Worm (Caenorhabditis elegans) whole organism, young adult: ENCODE data around the gene C14A4.12.

Experiments
- B0035.1 ChIP-seq: sonication (generic microtip); optimal IDR thresholded peaks from 2 replicates; lab custom pipeline; 2016; ENCODE audit warnings: missing genetic modification characterization, mild to moderate bottlenecking, missing compliant biosample characterization, missing genotype, missing genetic modification reagents
- B0336.3 ChIP-seq: fragments of 200-800 bp; sonication (Bioruptor generic); IDR thresholded peaks from 2 replicates; pipeline ENCODE4 v1.3.6; 2022; ENCODE audit warnings: missing genetic modification characterization, missing compliant biosample characterization
- D2030.7 ChIP-seq: fragments of 200-800 bp; sonication (Bioruptor generic); IDR thresholded peaks from 2 replicates; pipeline ENCODE4 v1.3.6; 2022; ENCODE audit warnings: missing genetic modification reagents, missing genetic modification characterization, missing compliant biosample characterization
- F33H1.4 ChIP-seq: fragments of 200-800 bp; sonication (Bioruptor generic); IDR thresholded peaks from 2 replicates; pipeline ENCODE4 v1.3.6; 2022; ENCODE audit warnings: missing genetic modification reagents, missing genetic modification characterization, missing compliant biosample characterization
- K11D2.4 ChIP-seq: fragments of 200-800 bp; sonication (Bioruptor generic); IDR thresholded peaks from 2 replicates; pipeline ENCODE4 v1.3.6; 2022; ENCODE audit warnings: missing genetic modification reagents, missing genetic modification characterization, missing compliant biosample characterization
- Y79H2A.3 ChIP-seq: fragments of 200-800 bp; sonication (Bioruptor generic); conservative IDR thresholded peaks from 2 replicates; pipeline ENCODE4 v1.3.6; 2022; ENCODE audit warnings: missing genetic modification reagents, missing genetic modification characterization, missing compliant biosample characterization
- ama-1 ChIP-seq, 3 experiments: fragments of 150-350 bp in 1 of 3; sonication (generic microtip) in 2 of 3; optimal IDR thresholded peaks; 2 replicates each; lab custom pipeline; 2014 to 2018; ENCODE audit warnings: missing biosample characterization in 2 of 3, missing genetic modification characterization in 2 of 3, missing genetic modification reagents in 2 of 3
- atf-7 ChIP-seq: sonication (generic microtip); optimal IDR thresholded peaks from 2 replicates; lab custom pipeline; 2017; ENCODE audit warnings: mild to moderate bottlenecking, missing genetic modification characterization, missing compliant biosample characterization
- attf-3 ChIP-seq: fragments of 200-800 bp; sonication (Bioruptor generic); conservative IDR thresholded peaks from 2 replicates; pipeline ENCODE4 v1.3.6; 2022; ENCODE audit warnings: missing genetic modification reagents, missing genetic modification characterization, missing compliant biosample characterization
- attf-6 ChIP-seq: fragments of 200-800 bp; sonication (Bioruptor generic); IDR thresholded peaks from 2 replicates; pipeline ENCODE4 v1.3.6; 2022; ENCODE audit warnings: missing genetic modification reagents, missing genetic modification characterization, missing compliant biosample characterization
- bed-1 ChIP-seq: fragments of 200-800 bp; sonication (Bioruptor generic); IDR thresholded peaks from 2 replicates; pipeline ENCODE4 v1.3.6; 2022; ENCODE audit warnings: missing genetic modification reagents, missing genetic modification characterization, missing compliant biosample characterization
- bed-2 ChIP-seq: fragments of 200-800 bp; sonication (Bioruptor generic); IDR thresholded peaks from 2 replicates; pipeline ENCODE4 v1.3.6; 2022; ENCODE audit warnings: missing genetic modification reagents, missing genetic modification characterization, missing compliant biosample characterization
- ceh-58 ChIP-seq: fragments of 200-800 bp; sonication (Bioruptor generic); IDR thresholded peaks from 2 replicates; pipeline ENCODE4 v1.3.6; 2022; ENCODE audit warnings: missing genetic modification characterization, missing compliant biosample characterization
- ceh-91 ChIP-seq: fragments of 200-800 bp; sonication (Bioruptor generic); IDR thresholded peaks from 2 replicates; pipeline ENCODE4 v1.3.6; 2022; ENCODE audit warnings: missing genetic modification reagents, missing genetic modification characterization, missing compliant biosample characterization
- chd-7 ChIP-seq: sonication (generic microtip); optimal IDR thresholded peaks from 2 replicates; lab custom pipeline; 2016; ENCODE audit warnings: mild to moderate bottlenecking, missing genetic modification characterization, moderate library complexity, missing compliant biosample characterization
- dpl-1 ChIP-seq: fragments of 150-350 bp; optimal IDR thresholded peaks from 2 replicates; lab custom pipeline; 2014; ENCODE audit warnings: missing biosample characterization, missing genetic modification reagents, missing genetic modification characterization
- efl-1 ChIP-seq: fragments of 150-350 bp; optimal IDR thresholded peaks from 2 replicates; lab custom pipeline; 2014; ENCODE audit warnings: missing biosample characterization, missing genetic modification reagents, missing genetic modification characterization
- egl-44 ChIP-seq: fragments of 200-800 bp; sonication (Bioruptor generic); IDR thresholded peaks from 2 replicates; pipeline ENCODE4 v1.3.6; 2022; ENCODE audit warnings: missing genetic modification reagents, missing genetic modification characterization, missing compliant biosample characterization
- ekl-4 ChIP-seq: fragments of 200-800 bp; sonication (Bioruptor generic); IDR thresholded peaks from 2 replicates; pipeline ENCODE4 v1.3.6; 2022; ENCODE audit warnings: missing genetic modification reagents, missing genetic modification characterization, missing compliant biosample characterization
- fkh-3 ChIP-seq: sonication (generic microtip); optimal IDR thresholded peaks from 2 replicates; lab custom pipeline; 2016; ENCODE audit warnings: mild to moderate bottlenecking, missing genetic modification characterization, missing compliant biosample characterization
- him-1 ChIP-seq: sonication (generic microtip); optimal IDR thresholded peaks from 2 replicates; lab custom pipeline; 2016; ENCODE audit warnings: missing genotype, missing genetic modification reagents, missing genetic modification characterization, missing compliant biosample characterization
- hrde-1 ChIP-seq: sonication (generic microtip); optimal IDR thresholded peaks from 2 replicates; lab custom pipeline; 2016; ENCODE audit warnings: missing genetic modification characterization, mild to moderate bottlenecking, missing compliant biosample characterization, moderate library complexity, missing genotype, missing genetic modification reagents, borderline replicate concordance
- hsf-1 ChIP-seq: fragments of 200-800 bp; sonication (Bioruptor generic); IDR thresholded peaks from 2 replicates; pipeline ENCODE4 v1.3.6; 2022; ENCODE audit warnings: missing genetic modification reagents, missing genetic modification characterization, missing compliant biosample characterization
- let-607 ChIP-seq, 2 experiments: fragments of 200-800 bp in 1 of 2; sonication (Bioruptor generic) in 1 of 2; sonication (generic microtip) in 1 of 2; optimal IDR thresholded peaks; 2 replicates each; lab custom pipeline; 2016 to 2018; ENCODE audit warnings: mild to moderate bottlenecking in 2 of 2, missing compliant biosample characterization in 2 of 2, missing genetic modification characterization in 2 of 2, moderate library complexity in 2 of 2, missing genotype in 1 of 2
- lin-54 ChIP-seq: fragments of 200-800 bp; sonication (Bioruptor generic); optimal IDR thresholded peaks from 2 replicates; lab custom pipeline; 2018; ENCODE audit warnings: mild to moderate bottlenecking, missing genetic modification characterization, missing compliant biosample characterization
- lir-1 ChIP-seq: fragments of 200-800 bp; sonication (Bioruptor generic); conservative IDR thresholded peaks from 2 replicates; pipeline ENCODE4 v1.3.6; 2022; ENCODE audit warnings: missing genetic modification reagents, missing genetic modification characterization, missing compliant biosample characterization
- lsl-1 ChIP-seq: fragments of 200-800 bp; sonication (Bioruptor generic); optimal IDR thresholded peaks from 2 replicates; lab custom pipeline; 2018; ENCODE audit warnings: mild to moderate bottlenecking, missing genetic modification characterization, moderate library complexity, missing compliant biosample characterization
- lsy-27 ChIP-seq: sonication (generic microtip); optimal IDR thresholded peaks from 2 replicates; lab custom pipeline; 2017; ENCODE audit warnings: missing genetic modification characterization, mild to moderate bottlenecking, missing compliant biosample characterization, antibody characterized with exemption, missing genotype, borderline replicate concordance; ENCODE audit not compliant: insufficient read depth
- madf-10 ChIP-seq: sonication (generic microtip); optimal IDR thresholded peaks from 2 replicates; lab custom pipeline; 2016; ENCODE audit warnings: mild to moderate bottlenecking, missing genetic modification characterization, missing compliant biosample characterization
- madf-6 ChIP-seq: fragments of 200-800 bp; sonication (Bioruptor generic); IDR thresholded peaks from 2 replicates; pipeline ENCODE4 v1.3.6; 2022; ENCODE audit warnings: missing genetic modification reagents, missing genetic modification characterization, missing compliant biosample characterization
- nhr-27 ChIP-seq: fragments of 200-800 bp; sonication (Bioruptor generic); optimal IDR thresholded peaks from 2 replicates; lab custom pipeline; 2018; ENCODE audit warnings: mild to moderate bottlenecking, missing genetic modification characterization, moderate library complexity, missing compliant biosample characterization
- pha-4 ChIP-seq: fragments of 150-350 bp; sonication (generic microtip); optimal IDR thresholded peaks from 2 replicates; lab custom pipeline; 2014; ENCODE audit warnings: missing biosample characterization, missing genetic modification reagents, missing genetic modification characterization
- rpc-1 ChIP-seq, 2 experiments: fragments of 150-350 bp in 1 of 2; sonication (generic microtip) in 1 of 2; optimal IDR thresholded peaks; 2 replicates each; lab custom pipeline; 2014 to 2018; ENCODE audit warnings: missing biosample characterization in 1 of 2, missing genetic modification characterization in 1 of 2, missing genetic modification reagents in 1 of 2, missing genotype in 1 of 2
- sdz-38 ChIP-seq: sonication (generic microtip); optimal IDR thresholded peaks from 2 replicates; lab custom pipeline; 2016; ENCODE audit warnings: missing genotype, missing genetic modification characterization, missing compliant biosample characterization
- sea-2 ChIP-seq: fragments of 200-800 bp; sonication (Bioruptor generic); IDR thresholded peaks from 2 replicates; pipeline ENCODE4 v1.3.6; 2022; ENCODE audit warnings: missing genetic modification characterization, missing compliant biosample characterization
- snpc-1.1 ChIP-seq: sonication (generic microtip); optimal IDR thresholded peaks from 2 replicates; lab custom pipeline; 2017; ENCODE audit warnings: missing genetic modification characterization, mild to moderate bottlenecking, missing compliant biosample characterization, antibody characterized with exemption, moderate library complexity, missing genotype, missing genetic modification reagents; ENCODE audit not compliant: insufficient read depth
- snpc-3.4 ChIP-seq: sonication (generic microtip); optimal IDR thresholded peaks from 2 replicates; lab custom pipeline; 2017; ENCODE audit warnings: missing genetic modification characterization, mild to moderate bottlenecking, missing compliant biosample characterization, antibody characterized with exemption, moderate library complexity, missing genotype, missing genetic modification reagents
- somi-1 ChIP-seq: fragments of 200-800 bp; sonication (Bioruptor generic); optimal IDR thresholded peaks from 2 replicates; lab custom pipeline; 2018; ENCODE audit warnings: mild to moderate bottlenecking, missing genetic modification characterization, missing compliant biosample characterization
- unc-130 ChIP-seq: sonication (generic microtip); optimal IDR thresholded peaks from 2 replicates; lab custom pipeline; 2016; ENCODE audit warnings: missing genetic modification reagents, missing genetic modification characterization, missing compliant biosample characterization
- xnd-1 ChIP-seq: sonication (generic microtip); optimal IDR thresholded peaks from 2 replicates; lab custom pipeline; 2016; ENCODE audit warnings: missing genotype, missing genetic modification reagents, missing genetic modification characterization, missing compliant biosample characterization
- zfh-2 ChIP-seq: fragments of 200-800 bp; sonication (Bioruptor generic); conservative IDR thresholded peaks from 2 replicates; pipeline ENCODE4 v1.3.6; 2022; ENCODE audit warnings: missing genetic modification reagents, missing genetic modification characterization, missing compliant biosample characterization
- ztf-18 ChIP-seq: sonication (generic microtip); optimal IDR thresholded peaks from 2 replicates; lab custom pipeline; 2016; ENCODE audit warnings: missing genotype, mild to moderate bottlenecking, missing genetic modification characterization, missing compliant biosample characterization
- ztf-28 ChIP-seq: fragments of 200-800 bp; sonication (Bioruptor generic); IDR thresholded peaks from 2 replicates; pipeline ENCODE4 v1.3.6; 2022; ENCODE audit warnings: missing genetic modification reagents, missing genetic modification characterization, missing compliant biosample characterization

The C14A4.12 gene

DNA sequence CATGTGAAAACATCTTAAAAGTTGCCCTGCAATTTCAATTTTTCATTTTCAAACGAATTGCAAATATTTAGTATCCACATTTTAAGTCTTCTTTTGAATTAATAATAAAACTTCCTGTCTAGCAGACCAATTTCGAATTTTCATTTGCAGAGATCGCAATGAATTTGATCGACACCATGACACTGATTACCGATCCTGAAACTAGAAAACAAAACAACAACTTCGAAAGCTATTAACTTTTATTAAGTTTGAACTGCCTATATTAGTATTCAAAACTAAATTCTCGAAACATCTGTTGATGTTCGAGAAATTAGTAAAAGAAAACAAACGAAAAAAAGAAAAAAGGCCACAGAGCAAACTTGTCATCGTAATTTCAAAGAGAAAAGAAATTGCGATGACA is 38.7 kb upstream of the C14A4.12 start (continued):
- no peak for TF ChIP-seq fkh-3
- TF ChIP-seq ceh-58 (GFP tag; lab: Robert Waterston, UW), result no peak
- 0 out of 2 replicates have a peak, but pooled peaks have one; percentile 50 for TF ChIP-seq hsf-1
- 0 out of 2 replicates have a peak, but pooled peaks have one; percentile 15 for TF ChIP-seq ceh-91 (GFP tag; lab: Robert Waterston, UW)
- 0 out of 2 replicates have a peak, but pooled peaks have one; percentile 15 for TF ChIP-seq attf-6
- no peak for TF ChIP-seq ama-1 (optimal IDR thresholded peaks at IDR 0.05; lab: Kevin White, UChicago)
- TF ChIP-seq ama-1 (GFP tag; optimal IDR thresholded peaks at IDR 0.05; lab: Kevin White, UChicago), result peak in 1 of 2 experiments; percentile 67
- TF ChIP-seq rpc-1 (optimal IDR thresholded peaks at IDR 0.05; lab: Kevin White, UChicago), result no peak
- TF ChIP-seq rpc-1 (tag; optimal IDR thresholded peaks at IDR 0.05; lab: Kevin White, UChicago), result no peak
- peak; percentile 87 for TF ChIP-seq hrde-1
- TF ChIP-seq snpc-1.1 (tag; lab: Kevin White, UChicago), result no peak
- TF ChIP-seq lin-54 (GFP tag; lab: Kevin White, UChicago), result peak; percentile 24
- no peak for TF ChIP-seq K11D2.4
- TF ChIP-seq ekl-4 (GFP tag; lab: Robert Waterston, UW), result peak; percentile 10; the same call in 1 of the 2 replicates
- no peak for TF ChIP-seq madf-10
- TF ChIP-seq bed-2 (GFP tag; lab: Robert Waterston, UW), result no peak
- no peak for TF ChIP-seq D2030.7 (GFP tag; lab: Robert Waterston, UW)
- no peak for TF ChIP-seq zfh-2
- no peak for TF ChIP-seq lir-1
- no peak for TF ChIP-seq unc-130 (GFP tag; lab: Kevin White, UChicago)
- no peak for TF ChIP-seq chd-7 (tag; lab: Kevin White, UChicago)
- no peak for TF ChIP-seq egl-44
- TF ChIP-seq sea-2 (GFP tag; lab: Robert Waterston, UW), result no peak
- TF ChIP-seq sdz-38 (tag; lab: Kevin White, UChicago), result no peak
- peak; percentile 60 for TF ChIP-seq madf-6
- no peak for TF ChIP-seq bed-1 (GFP tag; lab: Robert Waterston, UW)
- no peak for TF ChIP-seq nhr-27
- no peak for TF ChIP-seq ztf-18 (tag; lab: Kevin White, UChicago)
- no peak for TF ChIP-seq pha-4
- TF ChIP-seq ztf-28 (GFP tag; lab: Robert Waterston, UW), result no peak
- TF ChIP-seq Y79H2A.3 (GFP tag; lab: Robert Waterston, UW), result no peak
- TF ChIP-seq somi-1 (GFP tag; lab: Kevin White, UChicago), result no peak
- TF ChIP-seq him-1, result peak; percentile 18
- TF ChIP-seq B0336.3 (GFP tag; lab: Robert Waterston, UW), result no peak

DNA sequence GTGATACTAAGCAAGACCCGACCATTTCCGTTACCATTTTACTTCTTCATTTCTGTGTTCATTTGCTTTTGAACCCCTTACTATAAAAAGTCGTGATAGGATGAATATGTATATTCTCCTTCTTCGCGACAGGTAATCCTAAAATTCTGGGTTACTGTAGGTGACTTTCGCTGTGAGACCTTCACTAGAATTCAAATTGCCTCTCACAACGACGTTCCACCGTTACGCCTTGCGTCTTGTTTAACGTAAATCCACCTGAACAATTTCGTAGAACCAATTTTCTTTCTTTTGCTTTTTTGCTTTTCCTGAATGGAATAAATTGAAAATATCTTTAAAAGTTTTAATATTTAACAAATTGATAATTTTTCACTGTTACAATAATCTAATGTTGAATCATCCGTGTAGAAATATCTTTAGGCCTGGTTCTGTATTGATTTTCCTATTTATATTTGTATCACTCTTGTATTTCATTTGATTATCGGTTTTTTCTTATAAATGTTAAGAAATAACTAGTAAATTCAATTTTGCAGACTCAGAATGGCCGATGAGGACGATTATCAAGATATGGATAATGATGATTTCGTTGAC is 33.9 kb upstream of the C14A4.12 start, which contains the start of gene rpb-6:
Gene rpb-6 (plus strand): TSS at position 538 of the 588 bp plus-strand sequence.
- TF ChIP-seq dpl-1 (peak; percentile 9), lsl-1 (GFP tag; lab: Kevin White, UChicago) (peak; percentile 66), lsy-27 (tag; lab: Kevin White, UChicago) (no peak), lin-54 (GFP tag; lab: Kevin White, UChicago) (peak; percentile 67), attf-3 (GFP tag; lab: Robert Waterston, UW) (peak; percentile 92), let-607 (tag; optimal IDR thresholded peaks at IDR 0.05; lab: Kevin White, UChicago) (no peak), madf-6 (peak; percentile 49; the same call in 1 of the 2 replicates), efl-1 (peak; percentile 40), B0035.1 (tag; lab: Kevin White, UChicago) (no peak), F33H1.4 (GFP tag; lab: Robert Waterston, UW) (peak; percentile 56), xnd-1 (tag; lab: Kevin White, UChicago) (no peak), atf-7 (tag; lab: Kevin White, UChicago) (no peak), snpc-3.4 (tag; lab: Kevin White, UChicago) (no peak), bed-1 (GFP tag; lab: Robert Waterston, UW) (no peak)
